Worm (Caenorhabditis elegans): ENCODE results near the gene R09E10.1.

ce11 chrIV:10311115-10311514, 11.4 kb downstream of the R09E10.1 start:
- no peak for TF ChIP-seq lin-13 (GFP tag; optimal IDR thresholded peaks at IDR 0.05)
- TF ChIP-seq blmp-1 (tag; optimal IDR thresholded peaks at IDR 0.05; ENCODE audit: insufficient read depth): no peak
- no peak for TF ChIP-seq lsy-2 (tag; optimal IDR thresholded peaks at IDR 0.05)
- no peak for TF ChIP-seq zag-1 (tag; optimal IDR thresholded peaks at IDR 0.05)
- TF ChIP-seq skn-1 (tag; optimal IDR thresholded peaks at IDR 0.05): no peak
- TF ChIP-seq nhr-12 (tag; optimal IDR thresholded peaks at IDR 0.05): no peak
- no peak for TF ChIP-seq snpc-4 (tag; optimal IDR thresholded peaks at IDR 0.05)
- TF ChIP-seq unc-62 (GFP tag; optimal IDR thresholded peaks at IDR 0.05): no peak
- no peak for TF ChIP-seq nhr-11 (tag; optimal IDR thresholded peaks at IDR 0.05)
- no peak for TF ChIP-seq F13H6.1 (tag; optimal IDR thresholded peaks at IDR 0.05)
